Fruit fly (Drosophila melanogaster): ENCODE measurements around the gene CG46320.

DNA sequence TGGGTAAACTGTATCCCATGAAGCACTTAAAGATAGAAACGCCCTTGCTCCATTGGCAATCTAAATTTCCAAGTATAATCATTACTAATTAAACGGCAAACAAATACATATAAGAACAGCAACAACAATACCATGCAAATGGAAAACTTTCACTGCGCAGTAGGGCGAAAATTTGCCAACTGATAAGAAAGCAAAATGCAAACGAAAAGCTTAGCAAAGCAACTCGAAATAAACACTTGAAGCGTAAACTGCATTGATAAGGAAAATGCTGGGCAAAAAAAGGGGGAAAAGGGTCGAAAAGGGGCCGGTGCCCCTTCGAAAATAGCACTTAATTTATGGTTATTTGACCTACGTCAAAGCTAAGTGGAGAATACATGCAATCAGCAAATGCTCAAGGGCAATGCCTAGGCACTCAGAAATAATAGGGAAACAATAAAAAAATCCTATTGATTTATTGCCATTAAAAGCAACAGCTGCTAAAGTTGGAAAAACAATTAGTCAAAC lies 25.3 kb upstream of the CG46320 start:
- TF ChIP-seq H15 (GFP tag; IDR thresholded peaks at IDR 0.05) = no peak
- no peak for TF ChIP-seq ci (GFP tag; IDR thresholded peaks at IDR 0.05)
- no peak for TF ChIP-seq Blimp-1 (GFP tag; optimal IDR thresholded peaks at IDR 0.05)
- no peak for TF ChIP-seq CG18619 (GFP tag; optimal IDR thresholded peaks at IDR 0.05)
- no peak for TF ChIP-seq Sin3A (optimal IDR thresholded peaks at IDR 0.05)
- TF ChIP-seq Dip3 (GFP tag; optimal IDR thresholded peaks at IDR 0.05) = no peak
- TF ChIP-seq croc (GFP tag; conservative IDR thresholded peaks at IDR 0.05) = no peak
